Worm (Caenorhabditis elegans): Measurements from ENCODE around the gene F13C5.1.

- TF ChIP-seq nhr-237 (tag; optimal IDR thresholded peaks at IDR 0.05) (no peak), sptf-1 (tag; optimal IDR thresholded peaks at IDR 0.05) (no peak), nhr-12 (tag; optimal IDR thresholded peaks at IDR 0.05) (no peak), elt-1 (tag; optimal IDR thresholded peaks at IDR 0.05; ENCODE audit: borderline replicate concordance, insufficient read depth) (no peak), ceh-43 (GFP tag; optimal IDR thresholded peaks at IDR 0.05) (no peak), snpc-4 (tag; optimal IDR thresholded peaks at IDR 0.05) (no peak), cnd-1 (tag; optimal IDR thresholded peaks at IDR 0.05) (no peak), zip-8 (tag; optimal IDR thresholded peaks at IDR 0.05) (no peak)
These were observed 29.4 kb upstream of the F13C5.1 start, which contains the start of gene mrp-2 for ce11 chrX:572601-573000.

Measured in whole organism, mixed stage, embryonic.